Worm (Caenorhabditis elegans) whole organism, L4 larva: ENCODE data around the gene chd-3.

Experiments used
- nhr-41 ChIP-seq: fragments of 200-800 bp; sonication (Bioruptor generic); IDR thresholded peaks from 2 replicates; pipeline ENCODE4 v1.3.6; 2022; ENCODE audit warnings: missing genetic modification reagents, missing genetic modification characterization, missing compliant biosample characterization
- unc-62 ChIP-seq, 3 experiments: fragments of 150-350 bp in 1 of 3; sonication (generic microtip); optimal IDR thresholded peaks in 2 of 3; peaks in 1 of 3; 1 replicate in 1 of 3; 2 replicates in 2 of 3; lab custom pipeline; 2014 to 2017; ENCODE audit warnings: missing biosample characterization in 3 of 3, missing genetic modification characterization in 3 of 3, missing genetic modification reagents in 3 of 3, missing genotype in 1 of 3

ce11 chrX:12857701-12858100 is 5.3 kb upstream of the chd-3 start, which contains the start of gene T14G8.2:
- TF ChIP-seq unc-62 (GFP tag; optimal IDR thresholded peaks at IDR 0.05 in 1 of 2; lab: Kevin White, UChicago): no peak
- no peak for TF ChIP-seq unc-62 (tag; optimal IDR thresholded peaks at IDR 0.05; lab: Kevin White, UChicago)
- TF ChIP-seq nhr-41 (GFP tag; lab: Robert Waterston, UW): no peak
